Worm (Caenorhabditis elegans) whole organism, L3 larva: ENCODE results near the gene F59A6.10.
A peak's percentile ranks its signal among the peaks of the same experiment; 100 is the strongest.

Experiments
- R02D3.7 ChIP-seq: fragments of 150-350 bp; optimal IDR thresholded peaks from 2 replicates; lab custom pipeline; 2014; ENCODE audit warnings: missing biosample characterization, missing genetic modification characterization
- ZK546.5 ChIP-seq: sonication (generic microtip); optimal IDR thresholded peaks from 2 replicates; lab custom pipeline; 2017; ENCODE audit warnings: missing biosample characterization, missing genetic modification characterization
- aly-2 ChIP-seq: fragments of 150-350 bp; optimal IDR thresholded peaks from 2 replicates; lab custom pipeline; 2014; ENCODE audit warnings: missing biosample characterization, missing genetic modification characterization
- ceh-28 ChIP-seq: fragments of 150-350 bp; optimal IDR thresholded peaks from 2 replicates; lab custom pipeline; 2014; ENCODE audit warnings: missing biosample characterization, missing genetic modification reagents, missing genetic modification characterization
- ceh-82 ChIP-seq: fragments of 150-350 bp; optimal IDR thresholded peaks from 2 replicates; lab custom pipeline; 2014; ENCODE audit warnings: missing biosample characterization, missing genetic modification characterization
- ceh-9 ChIP-seq: sonication (generic microtip); optimal IDR thresholded peaks from 2 replicates; lab custom pipeline; 2018; ENCODE audit warnings: missing biosample characterization, missing genetic modification characterization
- daf-12 ChIP-seq: fragments of 150-350 bp; optimal IDR thresholded peaks from 2 replicates; lab custom pipeline; 2014; ENCODE audit warnings: missing biosample characterization, missing genetic modification reagents, missing genetic modification characterization
- egl-27 ChIP-seq: sonication (generic microtip); optimal IDR thresholded peaks from 4 replicates; lab custom pipeline; 2017; ENCODE audit warnings: missing biosample characterization, missing genetic modification reagents, missing genetic modification characterization
- egl-5 ChIP-seq: fragments of 150-350 bp; optimal IDR thresholded peaks from 2 replicates; lab custom pipeline; 2017; ENCODE audit warnings: missing biosample characterization, missing genetic modification reagents, missing genetic modification characterization, inconsistent platforms
- elt-1 ChIP-seq: fragments of 150-350 bp; optimal IDR thresholded peaks from 2 replicates; lab custom pipeline; 2014; ENCODE audit warnings: missing biosample characterization, missing genetic modification characterization
- elt-2 ChIP-seq: sonication (generic microtip); optimal IDR thresholded peaks from 2 replicates; lab custom pipeline; 2016; ENCODE audit warnings: missing genetic modification reagents, mild to moderate bottlenecking, missing genetic modification characterization, missing compliant biosample characterization
- fkh-2 ChIP-seq: fragments of 150-350 bp; optimal IDR thresholded peaks from 2 replicates; lab custom pipeline; 2014; ENCODE audit warnings: missing biosample characterization, missing genetic modification reagents, missing genetic modification characterization
- fos-1 ChIP-seq: fragments of 150-350 bp; optimal IDR thresholded peaks from 2 replicates; lab custom pipeline; 2014; ENCODE audit warnings: missing biosample characterization, missing genetic modification characterization
- hmg-11 ChIP-seq: sonication (generic microtip); optimal IDR thresholded peaks from 2 replicates; lab custom pipeline; 2016; ENCODE audit warnings: missing genetic modification characterization, missing compliant biosample characterization
- jun-1 ChIP-seq: fragments of 150-350 bp; optimal IDR thresholded peaks from 2 replicates; lab custom pipeline; 2014; ENCODE audit warnings: missing biosample characterization, missing genetic modification reagents, missing genetic modification characterization
- lin-15B ChIP-seq: fragments of 150-350 bp; optimal IDR thresholded peaks from 2 replicates; lab custom pipeline; 2014; ENCODE audit warnings: missing biosample characterization, missing genetic modification characterization
- lin-39 ChIP-seq: fragments of 150-350 bp; optimal IDR thresholded peaks from 2 replicates; lab custom pipeline; 2018; ENCODE audit warnings: missing biosample characterization, missing genetic modification reagents, missing genetic modification characterization
- lsy-12 ChIP-seq: sonication (generic microtip); optimal IDR thresholded peaks from 2 replicates; lab custom pipeline; 2016; ENCODE audit warnings: mild to moderate bottlenecking, missing genetic modification characterization, missing compliant biosample characterization
- mdl-1 ChIP-seq: fragments of 150-350 bp; optimal IDR thresholded peaks from 2 replicates; lab custom pipeline; 2014; ENCODE audit warnings: missing biosample characterization, missing genetic modification characterization
- mml-1 ChIP-seq: fragments of 150-350 bp; sonication (generic microtip); optimal IDR thresholded peaks from 3 replicates; lab custom pipeline; 2014; ENCODE audit warnings: missing biosample characterization, missing genetic modification characterization
- nfya-1 ChIP-seq: sonication (generic microtip); optimal IDR thresholded peaks from 2 replicates; lab custom pipeline; 2017; ENCODE audit warnings: missing genetic modification characterization, mild to moderate bottlenecking, missing compliant biosample characterization, antibody characterized with exemption, moderate library complexity; ENCODE audit not compliant: insufficient read depth
- nhr-11 ChIP-seq: fragments of 150-350 bp; optimal IDR thresholded peaks from 2 replicates; lab custom pipeline; 2014; ENCODE audit warnings: missing biosample characterization, missing genetic modification characterization
- nhr-23 ChIP-seq: fragments of 150-350 bp; optimal IDR thresholded peaks from 2 replicates; lab custom pipeline; 2014; ENCODE audit warnings: missing biosample characterization, missing genetic modification reagents, missing genetic modification characterization
- nhr-25 ChIP-seq: sonication (generic microtip); optimal IDR thresholded peaks from 2 replicates; lab custom pipeline; 2017; ENCODE audit warnings: missing biosample characterization, missing genetic modification characterization
- nhr-28 ChIP-seq: fragments of 150-350 bp; optimal IDR thresholded peaks from 2 replicates; lab custom pipeline; 2014; ENCODE audit warnings: missing biosample characterization, missing genetic modification characterization
- nhr-43 ChIP-seq: sonication (generic microtip); optimal IDR thresholded peaks from 2 replicates; lab custom pipeline; 2016; ENCODE audit warnings: mild to moderate bottlenecking, missing genetic modification characterization, missing compliant biosample characterization; ENCODE audit not compliant: poor library complexity, severe bottlenecking
- nhr-67 ChIP-seq: fragments of 150-350 bp; optimal IDR thresholded peaks from 2 replicates; lab custom pipeline; 2014; ENCODE audit warnings: missing biosample characterization, missing genetic modification characterization
- nhr-77 ChIP-seq: fragments of 150-350 bp; optimal IDR thresholded peaks from 2 replicates; lab custom pipeline; 2014; ENCODE audit warnings: missing biosample characterization, missing genetic modification characterization
- pha-4 ChIP-seq: fragments of 150-350 bp; optimal IDR thresholded peaks from 2 replicates; lab custom pipeline; 2014; ENCODE audit warnings: missing biosample characterization, missing genetic modification reagents, missing genetic modification characterization
- pqm-1 ChIP-seq: fragments of 150-350 bp; optimal IDR thresholded peaks from 2 replicates; lab custom pipeline; 2017; ENCODE audit warnings: missing biosample characterization, missing genetic modification characterization, inconsistent platforms
- sea-2 ChIP-seq: fragments of 150-350 bp; sonication (generic microtip); optimal IDR thresholded peaks from 4 replicates; lab custom pipeline; 2014; ENCODE audit warnings: missing biosample characterization, missing genetic modification reagents, missing genetic modification characterization
- skn-1 ChIP-seq: fragments of 150-350 bp; optimal IDR thresholded peaks from 2 replicates; lab custom pipeline; 2014; ENCODE audit warnings: missing biosample characterization, missing genetic modification characterization
- snpc-4 ChIP-seq: fragments of 150-350 bp; optimal IDR thresholded peaks from 2 replicates; lab custom pipeline; 2014; ENCODE audit warnings: missing biosample characterization, missing genetic modification characterization
- tbx-2 ChIP-seq: sonication (generic microtip); optimal IDR thresholded peaks from 2 replicates; lab custom pipeline; 2016; ENCODE audit warnings: mild to moderate bottlenecking, missing genetic modification characterization, missing compliant biosample characterization
- unc-62 ChIP-seq: fragments of 150-350 bp; sonication (generic microtip); optimal IDR thresholded peaks from 4 replicates; lab custom pipeline; 2014; ENCODE audit warnings: missing biosample characterization, missing genetic modification reagents, missing genetic modification characterization
- zag-1 ChIP-seq: fragments of 150-350 bp; optimal IDR thresholded peaks from 2 replicates; lab custom pipeline; 2014; ENCODE audit warnings: missing biosample characterization, missing genetic modification characterization
- ztf-11 ChIP-seq: fragments of 150-350 bp; optimal IDR thresholded peaks from 2 replicates; lab custom pipeline; 2014; ENCODE audit warnings: missing biosample characterization, missing genetic modification characterization
- ztf-4 ChIP-seq: fragments of 150-350 bp; optimal IDR thresholded peaks from 2 replicates; lab custom pipeline; 2014; ENCODE audit warnings: missing biosample characterization, missing genetic modification characterization

F59A6.10 gene

DNA sequence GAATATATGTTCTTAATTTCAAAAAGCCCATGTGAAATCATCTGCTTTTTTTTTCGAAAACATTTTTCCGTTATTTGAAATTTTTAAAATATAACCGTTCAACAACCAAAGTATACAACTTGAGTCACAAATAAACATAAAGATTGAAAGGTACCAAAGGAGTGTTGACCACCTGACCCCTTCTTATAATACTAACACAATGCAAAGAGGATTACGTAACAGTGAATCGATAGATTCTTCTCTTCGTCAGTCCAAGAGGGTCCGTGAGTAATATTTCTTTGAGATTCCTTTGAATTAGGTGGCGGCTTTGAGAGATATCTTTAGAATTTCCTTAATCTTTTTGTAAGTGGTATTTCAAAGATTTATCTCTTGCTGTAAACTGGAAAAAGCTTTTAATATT is 12.4 kb downstream of the F59A6.10 start:
- no peak for TF ChIP-seq aly-2 (tag; lab: Kevin White, UChicago)
- no peak for TF ChIP-seq nhr-77 (tag; lab: Kevin White, UChicago)
- no peak for TF ChIP-seq zag-1 (tag; lab: Kevin White, UChicago)
- TF ChIP-seq ceh-82 = no peak
- TF ChIP-seq mdl-1 = no peak
- TF ChIP-seq nhr-28 (tag; lab: Kevin White, UChicago) = no peak
- TF ChIP-seq egl-5 (tag; lab: Kevin White, UChicago) = no peak
- TF ChIP-seq elt-2 (tag; lab: Kevin White, UChicago) = no peak
- TF ChIP-seq sea-2 = no peak
- TF ChIP-seq lin-15B (tag; lab: Kevin White, UChicago) = no peak

DNA sequence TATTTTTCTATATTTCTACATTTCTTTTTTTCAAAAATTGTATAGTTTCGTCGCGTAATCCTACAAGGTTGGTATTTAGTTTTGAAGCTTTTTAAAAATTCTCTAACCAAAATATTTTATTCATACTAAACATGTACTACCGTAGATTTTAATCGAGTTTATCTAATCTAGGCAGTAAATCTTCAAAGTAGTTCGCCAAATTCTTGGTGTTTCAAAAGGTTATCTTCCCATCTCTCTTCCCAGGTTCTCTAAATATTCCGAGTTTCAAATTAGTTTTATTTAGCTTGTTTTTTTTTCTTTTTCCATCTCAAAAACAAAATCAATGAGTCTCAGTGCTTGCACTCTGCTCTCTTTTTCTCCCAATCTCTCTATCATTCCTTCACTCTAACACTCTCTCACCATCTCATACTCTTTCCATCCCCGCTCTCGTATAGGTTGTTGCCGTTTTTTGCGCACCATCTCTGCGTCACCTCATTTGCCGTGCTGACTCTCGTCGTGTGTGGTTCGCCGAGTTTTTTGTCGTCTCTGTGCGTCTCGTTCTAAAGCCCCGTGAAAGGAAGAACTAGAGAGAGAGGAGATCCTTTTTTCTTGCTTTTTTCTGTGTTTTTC is 13.3 kb downstream of the F59A6.10 start:
- TF ChIP-seq pha-4 (tag; lab: Kevin White, UChicago) = peak; percentile 43
- no peak for TF ChIP-seq ceh-82
- TF ChIP-seq nhr-23 (tag; lab: Kevin White, UChicago) = peak; percentile 60
- TF ChIP-seq R02D3.7 (tag; lab: Kevin White, UChicago) = peak; percentile 22
- TF ChIP-seq nhr-25 (tag; lab: Kevin White, UChicago) = peak; percentile 15
- peak; percentile 6 for TF ChIP-seq fkh-2 (tag; lab: Kevin White, UChicago)
- peak; percentile 36 for TF ChIP-seq jun-1 (tag; lab: Kevin White, UChicago)
- peak; percentile 89 for TF ChIP-seq nfya-1 (tag; lab: Kevin White, UChicago)
- TF ChIP-seq unc-62 (GFP tag; lab: Kevin White, UChicago) = peak; percentile 46
- TF ChIP-seq ztf-4 (tag; lab: Kevin White, UChicago) = peak; percentile 57
- no peak for TF ChIP-seq tbx-2 (tag; lab: Kevin White, UChicago)
- peak; percentile 38 for TF ChIP-seq skn-1 (tag; lab: Kevin White, UChicago)
- peak; percentile 22 for TF ChIP-seq sea-2
- TF ChIP-seq elt-1 (tag; lab: Kevin White, UChicago) = peak; percentile 90
- TF ChIP-seq mml-1 (tag; lab: Kevin White, UChicago) = no peak
- TF ChIP-seq ceh-28 (tag; lab: Kevin White, UChicago) = peak; percentile 58
- peak; percentile 56 for TF ChIP-seq lin-15B (tag; lab: Kevin White, UChicago)
- peak; percentile 15 for TF ChIP-seq nhr-43 (tag; lab: Kevin White, UChicago)
- TF ChIP-seq snpc-4 (tag; lab: Kevin White, UChicago) = peak; percentile 44
- no peak for TF ChIP-seq ZK546.5
- TF ChIP-seq fos-1 (tag; lab: Kevin White, UChicago) = no peak
- no peak for TF ChIP-seq pqm-1 (tag; lab: Kevin White, UChicago)
- TF ChIP-seq hmg-11 (tag; lab: Kevin White, UChicago) = peak; percentile 94
- TF ChIP-seq lin-39 = peak; percentile 43
- TF ChIP-seq ztf-11 (tag; lab: Kevin White, UChicago) = no peak
- TF ChIP-seq egl-5 (tag; lab: Kevin White, UChicago) = peak; percentile 42
- peak; percentile 93 for TF ChIP-seq elt-2 (tag; lab: Kevin White, UChicago)

DNA sequence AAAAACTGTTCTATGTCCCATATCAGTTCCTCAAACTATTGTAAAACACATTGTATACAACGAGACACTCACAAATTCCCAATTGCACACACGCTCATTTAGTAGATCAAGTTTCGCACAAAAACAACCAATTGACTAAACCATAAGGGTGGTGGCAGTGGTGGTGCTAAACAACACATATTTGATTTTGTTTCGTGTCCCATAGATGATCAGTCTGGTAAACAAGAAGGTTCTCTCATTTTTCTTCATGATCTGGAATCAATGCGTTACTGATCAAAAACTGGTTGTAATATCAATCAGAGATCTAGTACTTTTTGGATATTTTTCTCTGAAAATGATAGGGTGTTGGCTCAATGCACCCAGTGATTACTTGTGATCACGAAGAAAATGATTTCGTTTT is 14.8 kb downstream of the F59A6.10 start:
- TF ChIP-seq mdl-1 (no peak), lsy-12 (tag; lab: Kevin White, UChicago) (no peak), fos-1 (tag; lab: Kevin White, UChicago) (no peak), nfya-1 (tag; lab: Kevin White, UChicago) (no peak), mml-1 (tag; lab: Kevin White, UChicago) (no peak), egl-27 (tag; lab: Kevin White, UChicago) (no peak), pqm-1 (tag; lab: Kevin White, UChicago) (no peak)

DNA sequence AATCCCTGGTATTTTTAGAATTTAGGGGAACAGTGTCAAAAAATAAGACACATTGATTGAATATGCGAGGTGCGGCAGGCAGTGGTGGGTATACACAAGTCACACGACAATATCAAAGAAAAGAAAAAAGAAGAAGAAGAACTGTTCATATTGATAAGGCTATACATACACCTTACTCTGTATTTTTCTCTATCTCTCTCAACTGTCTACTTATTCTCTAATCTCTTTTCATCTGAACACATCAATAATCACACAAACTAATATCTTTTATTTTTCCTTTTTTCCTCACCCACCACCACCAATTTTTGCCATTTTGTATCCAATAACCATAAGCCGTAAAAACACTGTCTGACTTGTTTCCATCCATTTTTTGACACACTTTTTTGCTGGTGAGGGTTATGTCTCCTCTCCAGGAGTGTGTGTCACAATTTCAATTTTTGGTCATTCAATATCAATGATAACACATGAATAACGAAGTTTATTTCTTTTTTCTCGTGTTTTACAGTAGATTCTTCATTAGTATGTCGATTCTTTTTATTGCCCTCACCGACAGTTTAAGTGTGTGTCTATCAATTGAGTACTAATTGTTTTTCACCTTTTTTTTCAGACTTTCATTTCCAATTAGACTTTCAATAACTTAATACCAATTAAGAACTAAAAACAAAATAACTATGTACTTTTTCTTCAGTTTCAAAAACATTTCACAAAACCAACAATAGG is 15.8 kb downstream of the F59A6.10 start:
- TF ChIP-seq pha-4 (tag; lab: Kevin White, UChicago) = peak; percentile 28
- peak; percentile 45 for TF ChIP-seq pqm-1 (tag; lab: Kevin White, UChicago)
- TF ChIP-seq mml-1 (tag; lab: Kevin White, UChicago) = no peak
- TF ChIP-seq ceh-9 (tag; lab: Kevin White, UChicago) = no peak
- TF ChIP-seq aly-2 (tag; lab: Kevin White, UChicago) = no peak
- peak; percentile 7 for TF ChIP-seq nfya-1 (tag; lab: Kevin White, UChicago)
- TF ChIP-seq nhr-25 (tag; lab: Kevin White, UChicago) = peak; percentile 67
- TF ChIP-seq nhr-23 (tag; lab: Kevin White, UChicago) = peak; percentile 15
- TF ChIP-seq mdl-1 = no peak
- TF ChIP-seq unc-62 (GFP tag; lab: Kevin White, UChicago) = no peak
- TF ChIP-seq nhr-67 = no peak
- peak; percentile 100 for TF ChIP-seq elt-2 (tag; lab: Kevin White, UChicago)
- no peak for TF ChIP-seq fos-1 (tag; lab: Kevin White, UChicago)
- peak; percentile 32 for TF ChIP-seq ceh-28 (tag; lab: Kevin White, UChicago)
- TF ChIP-seq daf-12 (tag; lab: Kevin White, UChicago) = no peak
- no peak for TF ChIP-seq lin-39
- TF ChIP-seq ztf-11 (tag; lab: Kevin White, UChicago) = no peak
- TF ChIP-seq jun-1 (tag; lab: Kevin White, UChicago) = peak; percentile 54
- TF ChIP-seq R02D3.7 (tag; lab: Kevin White, UChicago) = no peak
- no peak for TF ChIP-seq zag-1 (tag; lab: Kevin White, UChicago)
- no peak for TF ChIP-seq ceh-82
- no peak for TF ChIP-seq nhr-11 (tag; lab: Kevin White, UChicago)
- peak; percentile 59 for TF ChIP-seq nhr-43 (tag; lab: Kevin White, UChicago)
